Worm (Caenorhabditis elegans): Measurements from ENCODE around the gene C10E2.1.

- TF ChIP-seq him-1 (tag; optimal IDR thresholded peaks at IDR 0.05): no peak
- peak; percentile 23 for TF ChIP-seq W03F9.2 (tag; optimal IDR thresholded peaks at IDR 0.05)
- TF ChIP-seq dao-5 (tag; optimal IDR thresholded peaks at IDR 0.05): no peak
Measured at ce11 chrX:16799065-16799663, 36.5 kb downstream of the C10E2.1 start.
